Worm (Caenorhabditis elegans): ENCODE data around the gene fbxb-106.
A peak's percentile ranks its signal among the peaks of the same experiment; 100 is the strongest.

Gene fbxb-106

ce11 chrII:2780804-2781203 is 18.6 kb downstream of the fbxb-106 start:
- no peak for TF ChIP-seq skn-1 (tag; optimal IDR thresholded peaks at IDR 0.05)
- no peak for TF ChIP-seq sma-3 (GFP tag; optimal IDR thresholded peaks at IDR 0.05)
- TF ChIP-seq alr-1 (tag; optimal IDR thresholded peaks at IDR 0.05) = no peak
- no peak for TF ChIP-seq nhr-11 (tag; optimal IDR thresholded peaks at IDR 0.05)
- no peak for TF ChIP-seq lin-13 (GFP tag; optimal IDR thresholded peaks at IDR 0.05)
- no peak for TF ChIP-seq ZK546.5 (tag; optimal IDR thresholded peaks at IDR 0.05)
- TF ChIP-seq dmd-4 (tag; optimal IDR thresholded peaks at IDR 0.05) = no peak
- TF ChIP-seq C34F6.9 (tag; optimal IDR thresholded peaks at IDR 0.05) = no peak
- TF ChIP-seq ztf-11 (tag; optimal IDR thresholded peaks at IDR 0.05) = no peak

DNA sequence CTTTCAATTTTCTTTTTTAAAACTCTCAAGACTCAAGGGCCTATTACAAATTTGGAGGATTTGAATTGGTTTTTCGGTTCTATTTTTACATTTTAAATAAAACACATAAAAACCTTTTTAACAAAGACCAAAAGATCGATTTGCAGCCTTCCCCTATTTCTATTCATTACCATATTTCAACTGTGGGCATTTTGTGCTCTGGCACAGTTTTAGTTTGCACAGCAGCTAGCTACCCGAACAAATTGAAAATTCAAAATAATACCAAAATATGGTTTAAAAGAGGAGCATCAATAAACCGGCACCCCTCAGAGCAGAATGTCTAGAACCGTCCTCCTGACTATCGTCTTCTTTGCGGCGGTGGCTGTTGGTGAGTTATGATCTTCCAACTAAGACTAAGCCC is 19.1 kb downstream of the fbxb-106 start, which contains the start of gene F08D12.2:
TSS of gene F08D12.2 (plus strand) at position 301 of the 400 bp plus-strand sequence.
- TF ChIP-seq nhr-10 (tag; optimal IDR thresholded peaks at IDR 0.05) = no peak
- TF ChIP-seq mdl-1 (tag; optimal IDR thresholded peaks at IDR 0.05) = no peak
- TF ChIP-seq R02D3.7 (tag; optimal IDR thresholded peaks at IDR 0.05) = no peak
- no peak for TF ChIP-seq alr-1 (tag; optimal IDR thresholded peaks at IDR 0.05)
- TF ChIP-seq sem-4 (tag; optimal IDR thresholded peaks at IDR 0.05) = no peak
- no peak for TF ChIP-seq egl-27 (tag; optimal IDR thresholded peaks at IDR 0.05)
- no peak for TF ChIP-seq lin-13 (GFP tag; optimal IDR thresholded peaks at IDR 0.05)
- no peak for TF ChIP-seq ceh-82 (tag; optimal IDR thresholded peaks at IDR 0.05)
- no peak for TF ChIP-seq unc-62 (GFP tag; optimal IDR thresholded peaks at IDR 0.05)
- TF ChIP-seq ztf-1 (GFP tag; conservative IDR thresholded peaks at IDR 0.05) = no peak
- no peak for TF ChIP-seq C34F6.9 (tag; optimal IDR thresholded peaks at IDR 0.05)
- no peak for TF ChIP-seq ztf-4 (tag; optimal IDR thresholded peaks at IDR 0.05)
- no peak for TF ChIP-seq ZK546.5 (tag; optimal IDR thresholded peaks at IDR 0.05)
- TF ChIP-seq Y55F3AM.14 (GFP tag; optimal IDR thresholded peaks at IDR 0.05) = no peak
- no peak for TF ChIP-seq mbf-1 (tag; optimal IDR thresholded peaks at IDR 0.05)
- no peak for TF ChIP-seq dmd-4 (tag; optimal IDR thresholded peaks at IDR 0.05)
- TF ChIP-seq nhr-12 (tag; optimal IDR thresholded peaks at IDR 0.05) = no peak
- no peak for TF ChIP-seq ceh-16 (tag; optimal IDR thresholded peaks at IDR 0.05)
- TF ChIP-seq ama-1 (optimal IDR thresholded peaks at IDR 0.05) = no peak

DNA sequence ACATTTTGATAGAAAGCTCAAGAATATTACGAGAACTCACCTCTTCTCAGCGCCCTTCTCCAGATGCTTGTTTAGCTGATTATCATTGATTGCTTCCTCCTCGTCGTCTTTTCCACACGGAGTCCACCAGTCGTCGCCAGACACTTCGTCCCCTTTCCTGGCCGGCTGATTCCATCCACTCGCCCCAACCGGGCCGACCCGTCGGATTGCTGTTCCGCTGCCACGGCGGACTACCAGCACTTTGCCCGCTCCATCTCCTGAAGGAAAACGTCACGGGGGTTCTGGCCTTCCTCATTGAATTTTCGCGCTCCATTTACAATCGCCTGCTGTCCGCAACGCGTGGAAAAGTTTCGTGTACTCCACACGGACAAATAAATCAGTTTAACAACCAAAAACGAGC is 21.2 kb downstream of the fbxb-106 start:
- TF ChIP-seq nhr-129 (tag; optimal IDR thresholded peaks at IDR 0.05) (no peak), sma-3 (GFP tag; optimal IDR thresholded peaks at IDR 0.05) (no peak), nhr-25 (tag; optimal IDR thresholded peaks at IDR 0.05) (no peak), elt-1 (tag; optimal IDR thresholded peaks at IDR 0.05) (no peak), mbf-1 (tag; optimal IDR thresholded peaks at IDR 0.05) (no peak), ztf-11 (tag; optimal IDR thresholded peaks at IDR 0.05) (no peak), mab-5 (tag; optimal IDR thresholded peaks at IDR 0.05) (no peak), nhr-237 (tag; optimal IDR thresholded peaks at IDR 0.05) (no peak), lin-39 (tag; optimal IDR thresholded peaks at IDR 0.05) (no peak), ama-1 (optimal IDR thresholded peaks at IDR 0.05) (no peak), sem-4 (tag; optimal IDR thresholded peaks at IDR 0.05) (no peak), egl-27 (tag; optimal IDR thresholded peaks at IDR 0.05) (no peak), skn-1 (tag; optimal IDR thresholded peaks at IDR 0.05) (no peak), R02D3.7 (tag; optimal IDR thresholded peaks at IDR 0.05) (no peak), C34F6.9 (tag; optimal IDR thresholded peaks at IDR 0.05) (no peak)

DNA sequence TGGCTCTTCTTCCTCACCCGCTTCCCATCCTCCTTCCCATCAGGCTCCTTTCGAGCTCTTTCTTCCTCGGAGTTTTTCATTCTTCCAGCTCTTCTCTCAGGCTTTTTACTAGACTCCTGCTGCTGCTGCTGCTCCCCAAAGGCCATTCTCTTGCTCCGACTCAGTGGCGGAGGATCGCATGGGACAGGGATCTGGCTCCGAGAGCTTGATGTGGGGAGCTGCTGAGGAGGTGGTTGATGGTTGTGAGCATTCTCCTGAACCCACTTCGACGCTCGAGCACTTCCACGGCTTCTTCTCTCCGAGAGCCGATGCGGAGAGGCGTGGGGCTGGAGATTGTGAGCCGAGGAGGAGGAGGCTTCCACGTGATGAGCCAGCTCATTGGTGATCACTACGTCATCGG is 23.6 kb downstream of the fbxb-106 start:
- TF ChIP-seq lin-11 (tag; optimal IDR thresholded peaks at IDR 0.05) = no peak
- no peak for TF ChIP-seq elt-3 (tag; optimal IDR thresholded peaks at IDR 0.05)
- TF ChIP-seq ztf-1 (GFP tag; conservative IDR thresholded peaks at IDR 0.05) = no peak
- no peak for TF ChIP-seq mbf-1 (tag; optimal IDR thresholded peaks at IDR 0.05)
- TF ChIP-seq nhr-129 (tag; optimal IDR thresholded peaks at IDR 0.05) = no peak
- TF ChIP-seq sma-9 (GFP tag; optimal IDR thresholded peaks at IDR 0.05) = no peak
- no peak for TF ChIP-seq sma-9 (tag; optimal IDR thresholded peaks at IDR 0.05)
- TF ChIP-seq elt-1 (tag; optimal IDR thresholded peaks at IDR 0.05) = no peak
- no peak for TF ChIP-seq blmp-1 (tag; optimal IDR thresholded peaks at IDR 0.05; ENCODE audit: insufficient read depth)
- no peak for TF ChIP-seq fos-1 (tag; optimal IDR thresholded peaks at IDR 0.05)
- TF ChIP-seq ama-1 (optimal IDR thresholded peaks at IDR 0.05) = no peak

- TF ChIP-seq R02D3.7 (tag; optimal IDR thresholded peaks at IDR 0.05) (no peak), ceh-82 (tag; optimal IDR thresholded peaks at IDR 0.05) (no peak), skn-1 (tag; optimal IDR thresholded peaks at IDR 0.05) (no peak), unc-39 (tag; optimal IDR thresholded peaks at IDR 0.05) (no peak), nhr-237 (tag; optimal IDR thresholded peaks at IDR 0.05) (no peak), lsy-2 (tag; optimal IDR thresholded peaks at IDR 0.05) (peak; percentile 24 to 60), sma-9 (GFP tag; optimal IDR thresholded peaks at IDR 0.05) (no peak), sma-9 (tag; optimal IDR thresholded peaks at IDR 0.05) (no peak), ZK546.5 (tag; optimal IDR thresholded peaks at IDR 0.05) (no peak), sem-4 (tag; optimal IDR thresholded peaks at IDR 0.05) (no peak), lin-39 (tag; optimal IDR thresholded peaks at IDR 0.05) (no peak), dmd-4 (tag; optimal IDR thresholded peaks at IDR 0.05) (no peak), Y55F3AM.14 (GFP tag; optimal IDR thresholded peaks at IDR 0.05) (no peak), unc-62 (GFP tag; optimal IDR thresholded peaks at IDR 0.05) (no peak), elt-3 (tag; optimal IDR thresholded peaks at IDR 0.05) (no peak), sma-3 (GFP tag; optimal IDR thresholded peaks at IDR 0.05) (peak; percentile 29), mdl-1 (tag; optimal IDR thresholded peaks at IDR 0.05) (peak in 1 of 2 experiments; percentile 39), lin-11 (tag; optimal IDR thresholded peaks at IDR 0.05) (peak; percentile 0), elt-1 (tag; optimal IDR thresholded peaks at IDR 0.05) (no peak), nhr-23 (tag; optimal IDR thresholded peaks at IDR 0.05) (no peak), gmeb-1 (tag; optimal IDR thresholded peaks at IDR 0.05) (no peak), snpc-4 (tag; optimal IDR thresholded peaks at IDR 0.05) (no peak), nhr-11 (tag; optimal IDR thresholded peaks at IDR 0.05) (no peak), ztf-4 (tag; optimal IDR thresholded peaks at IDR 0.05) (no peak), nhr-12 (tag; optimal IDR thresholded peaks at IDR 0.05) (no peak), mbf-1 (tag; optimal IDR thresholded peaks at IDR 0.05) (no peak), C34F6.9 (tag; optimal IDR thresholded peaks at IDR 0.05) (peak; percentile 33), nhr-10 (tag; optimal IDR thresholded peaks at IDR 0.05) (no peak), ztf-11 (tag; optimal IDR thresholded peaks at IDR 0.05) (no peak), alr-1 (tag; optimal IDR thresholded peaks at IDR 0.05) (no peak)
These were observed 24.9 kb downstream of the fbxb-106 start, which contains the start of the genes F08D12.12 and srpa-72 for ce11 chrII:2787031-2787512. TSS of gene F08D12.12 (minus strand) at chrII:2787081. TSS of gene srpa-72 (plus strand) at chrII:2787481.
